Worm (Caenorhabditis elegans) whole organism, L2 larva: Measurements from ENCODE around the gene zzz-1.
A peak's percentile ranks its signal among the peaks of the same experiment; 100 is the strongest.

ENCODE experiments used
- F13H6.1 ChIP-seq: sonication (generic microtip); optimal IDR thresholded peaks from 2 replicates; lab custom pipeline; 2016; ENCODE audit warnings: missing genetic modification characterization, missing compliant biosample characterization
- snpc-4 ChIP-seq: fragments of 150-350 bp; optimal IDR thresholded peaks from 2 replicates; lab custom pipeline; 2014; ENCODE audit warnings: missing biosample characterization, missing genetic modification characterization

- TF ChIP-seq F13H6.1 (tag; lab: Kevin White, UChicago): peak; percentile 16
- TF ChIP-seq snpc-4 (tag; lab: Kevin White, UChicago): no peak
Observed at ce11 chrV:10890980-10891379, 18.0 kb downstream of the zzz-1 start, which contains the start of gene F32D8.12.
